Fruit fly (Drosophila melanogaster) whole organism, embryonic: Measurements from ENCODE around the gene mAChR-C.
A peak's percentile ranks its signal among the peaks of the same experiment; 100 is the strongest.

Experiments
- CG10274 ChIP-seq: fragments of 200-800 bp; sonication (Bioruptor generic); optimal IDR thresholded peaks from 3 replicates; lab custom pipeline; 2017; ENCODE audit warnings: missing biosample characterization, mild to moderate bottlenecking, missing genetic modification characterization
- CG10565 ChIP-seq: fragments of 200-800 bp; sonication (Bioruptor generic); optimal IDR thresholded peaks from 3 replicates; lab custom pipeline; 2016; ENCODE audit warnings: missing biosample characterization, mild to moderate bottlenecking, missing genetic modification characterization
- CG12659 ChIP-seq: fragments of 200-800 bp; sonication (Bioruptor generic); optimal IDR thresholded peaks from 3 replicates; lab custom pipeline; 2017; ENCODE audit warnings: mild to moderate bottlenecking, missing biosample characterization, missing genetic modification reagents, missing genetic modification characterization
- CG12942 ChIP-seq: fragments of 200-800 bp; sonication (Bioruptor generic); optimal IDR thresholded peaks from 3 replicates; lab custom pipeline; 2016; ENCODE audit warnings: missing biosample characterization, missing genetic modification characterization
- CG13894 ChIP-seq: fragments of 200-800 bp; sonication (Bioruptor generic); optimal IDR thresholded peaks from 3 replicates; lab custom pipeline; 2018; ENCODE audit warnings: missing biosample characterization, mild to moderate bottlenecking, missing genetic modification characterization, moderate library complexity
- CG14710 ChIP-seq: fragments of 200-800 bp; sonication (Bioruptor generic); optimal IDR thresholded peaks from 3 replicates; lab custom pipeline; 2019; ENCODE audit warnings: missing biosample characterization, mild to moderate bottlenecking, missing genetic modification characterization, moderate library complexity
- CG1792 ChIP-seq: fragments of 200-800 bp; sonication (Bioruptor generic); optimal IDR thresholded peaks from 2 replicates; lab custom pipeline; 2016; ENCODE audit warnings: missing biosample characterization, missing genetic modification characterization
- CG2199 ChIP-seq: fragments of 200-800 bp; sonication (Bioruptor generic); IDR thresholded peaks from 3 replicates; pipeline ENCODE4 v1.3.6; 2022; ENCODE audit warnings: missing biosample characterization, missing genetic modification characterization
- CG2678 ChIP-seq: fragments of 200-800 bp; sonication (Bioruptor generic); optimal IDR thresholded peaks from 3 replicates; lab custom pipeline; 2019; ENCODE audit warnings: missing biosample characterization, mild to moderate bottlenecking, missing genetic modification characterization, moderate library complexity
- CG2889 ChIP-seq: fragments of 200-800 bp; sonication (Bioruptor generic); IDR thresholded peaks from 3 replicates; pipeline ENCODE4 v1.3.6; 2022; ENCODE audit warnings: missing biosample characterization, missing genetic modification characterization
- CG34422 ChIP-seq: fragments of 200-800 bp; sonication (Bioruptor generic); IDR thresholded peaks from 3 replicates; pipeline ENCODE4 v1.3.6; 2022; ENCODE audit warnings: missing biosample characterization, missing genetic modification characterization
- CG4730 ChIP-seq: fragments of 200-800 bp; sonication (Bioruptor generic); IDR thresholded peaks from 2 replicates; pipeline ENCODE4 v1.3.6; 2022; ENCODE audit warnings: missing biosample characterization, missing genetic modification characterization
- CG5180 ChIP-seq: fragments of 200-800 bp; sonication (Bioruptor generic); optimal IDR thresholded peaks from 3 replicates; lab custom pipeline; 2017; ENCODE audit warnings: missing biosample characterization, missing genetic modification characterization, mild to moderate bottlenecking, moderate library complexity, missing genetic modification reagents
- CG6689 ChIP-seq: fragments of 200-800 bp; sonication (Bioruptor generic); IDR thresholded peaks from 2 replicates; pipeline ENCODE4 v1.3.6; 2022; ENCODE audit warnings: missing biosample characterization, missing genetic modification characterization
- CG7928 ChIP-seq: fragments of 200-800 bp; sonication (Bioruptor generic); optimal IDR thresholded peaks from 2 replicates; lab custom pipeline; 2017; ENCODE audit warnings: missing biosample characterization, mild to moderate bottlenecking, missing genetic modification characterization
- CG8281 ChIP-seq: fragments of 200-800 bp; sonication (Bioruptor generic); optimal IDR thresholded peaks from 2 replicates; lab custom pipeline; 2018; ENCODE audit warnings: missing biosample characterization, mild to moderate bottlenecking, missing genetic modification characterization, moderate library complexity
- CG8290 ChIP-seq, 3 experiments: fragments of 200-800 bp; sonication (Bioruptor generic); optimal IDR thresholded peaks; 2 replicates each; lab custom pipeline; 2016 to 2019; ENCODE audit warnings: missing biosample characterization in 3 of 3, missing genetic modification characterization in 3 of 3, mild to moderate bottlenecking in 2 of 3, moderate library complexity in 1 of 3
- CG8478 ChIP-seq: fragments of >200 bp; optimal IDR thresholded peaks from 2 replicates; lab custom pipeline; 2018
- CkIIα-i1 ChIP-seq: fragments of 200-800 bp; sonication (Bioruptor generic); IDR thresholded peaks from 2 replicates; pipeline ENCODE4 v1.3.6; 2022; ENCODE audit warnings: missing biosample characterization, missing genetic modification characterization
- Doc3 ChIP-seq: fragments of 200-800 bp; sonication (Bioruptor generic); IDR thresholded peaks from 3 replicates; pipeline ENCODE4 v1.3.6; 2022; ENCODE audit warnings: missing biosample characterization, missing genetic modification characterization; ENCODE audit not compliant: partially characterized antibody
- Fer3 ChIP-seq: fragments of 200-800 bp; sonication (Bioruptor generic); optimal IDR thresholded peaks from 2 replicates; lab custom pipeline; 2018; ENCODE audit warnings: missing biosample characterization, mild to moderate bottlenecking, missing genetic modification characterization, moderate library complexity
- Hsf ChIP-seq: fragments of 200-800 bp; sonication (Bioruptor generic); optimal IDR thresholded peaks from 3 replicates; lab custom pipeline; 2016; ENCODE audit warnings: missing biosample characterization, missing genetic modification characterization
- Myb ChIP-seq: fragments of 200-800 bp; sonication (Bioruptor generic); optimal IDR thresholded peaks from 2 replicates; lab custom pipeline; 2016; ENCODE audit warnings: missing biosample characterization, missing genetic modification characterization
- Pdp1 ChIP-seq, 2 experiments: fragments of 200-800 bp; sonication (Bioruptor generic); optimal IDR thresholded peaks; 3 replicates each; lab custom pipeline; 2016; ENCODE audit warnings: missing biosample characterization in 2 of 2, missing genetic modification characterization in 2 of 2, mild to moderate bottlenecking in 1 of 2, moderate library complexity in 1 of 2
- Spps ChIP-seq: fragments of 200-800 bp; sonication (Bioruptor generic); optimal IDR thresholded peaks from 2 replicates; lab custom pipeline; 2018; ENCODE audit warnings: missing biosample characterization, mild to moderate bottlenecking, missing genetic modification characterization
- aop ChIP-seq: fragments of 200-800 bp; sonication (Bioruptor generic); IDR thresholded peaks from 2 replicates; pipeline ENCODE4 v1.3.6; 2022; ENCODE audit warnings: missing biosample characterization, missing genetic modification characterization
- cato ChIP-seq: fragments of 200-800 bp; sonication (Bioruptor generic); optimal IDR thresholded peaks from 2 replicates; lab custom pipeline; 2016; ENCODE audit warnings: missing biosample characterization, missing genetic modification characterization, borderline replicate concordance
- cg ChIP-seq: fragments of 200-800 bp; sonication (Bioruptor generic); optimal IDR thresholded peaks from 3 replicates; lab custom pipeline; 2019; ENCODE audit warnings: missing biosample characterization, mild to moderate bottlenecking, missing genetic modification characterization, moderate library complexity
- chn ChIP-seq: fragments of 200-800 bp; sonication (Bioruptor generic); optimal IDR thresholded peaks from 2 replicates; lab custom pipeline; 2016; ENCODE audit warnings: missing biosample characterization, missing genetic modification characterization
- disco-r ChIP-seq: fragments of 200-800 bp; sonication (Bioruptor generic); optimal IDR thresholded peaks from 2 replicates; lab custom pipeline; 2016; ENCODE audit warnings: missing biosample characterization, missing genetic modification characterization
- ewg ChIP-seq: fragments of 200-800 bp; sonication (Bioruptor generic); optimal IDR thresholded peaks from 3 replicates; lab custom pipeline; 2017; ENCODE audit warnings: mild to moderate bottlenecking, missing biosample characterization, missing genetic modification reagents, missing genetic modification characterization
- fd96Cb ChIP-seq: fragments of 200-800 bp; sonication (Bioruptor generic); optimal IDR thresholded peaks from 2 replicates; lab custom pipeline; 2018; ENCODE audit warnings: missing biosample characterization, mild to moderate bottlenecking, missing genetic modification characterization, moderate library complexity
- gce ChIP-seq: fragments of 200-800 bp; sonication (Bioruptor generic); IDR thresholded peaks from 3 replicates; pipeline ENCODE4 v1.3.6; 2022; ENCODE audit warnings: missing biosample characterization, missing genetic modification characterization
- hkb ChIP-seq, 2 experiments: fragments of 200-800 bp in 1 of 2; fragments of >200 bp in 1 of 2; sonication (Bioruptor generic) in 1 of 2; IDR thresholded peaks in 1 of 2; optimal IDR thresholded peaks in 1 of 2; 2 replicates each; pipeline versions ENCODE4 v1.3.6 to Lab custom; 2017 to 2022; ENCODE audit warnings: missing biosample characterization in 1 of 2, missing genetic modification characterization in 1 of 2
- inv ChIP-seq: fragments of 200-800 bp; sonication (Bioruptor generic); IDR thresholded peaks from 2 replicates; pipeline ENCODE4 v1.3.6; 2022; ENCODE audit warnings: missing biosample characterization, missing genetic modification characterization; ENCODE audit not compliant: partially characterized antibody
- jigr1 ChIP-seq: fragments of 200-800 bp; sonication (Bioruptor generic); IDR thresholded peaks from 3 replicates; pipeline ENCODE4 v1.3.6; 2022; ENCODE audit warnings: missing biosample characterization, missing genetic modification characterization
- kni ChIP-seq: fragments of 200-800 bp; sonication (Bioruptor generic); optimal IDR thresholded peaks from 3 replicates; lab custom pipeline; 2017; ENCODE audit warnings: mild to moderate bottlenecking, missing biosample characterization, missing genetic modification reagents, missing genetic modification characterization
- luna ChIP-seq: fragments of 200-800 bp; sonication (Bioruptor generic); optimal IDR thresholded peaks from 2 replicates; lab custom pipeline; 2016; ENCODE audit warnings: missing biosample characterization, missing genetic modification characterization
- nau ChIP-seq: fragments of 200-800 bp; sonication (Bioruptor generic); optimal IDR thresholded peaks from 3 replicates; lab custom pipeline; 2017; ENCODE audit warnings: missing biosample characterization, mild to moderate bottlenecking, missing genetic modification characterization, missing genetic modification reagents
- nerfin-1 ChIP-seq: fragments of 200-800 bp; sonication (Bioruptor generic); optimal IDR thresholded peaks from 3 replicates; lab custom pipeline; 2019; ENCODE audit warnings: missing biosample characterization, mild to moderate bottlenecking, missing genetic modification characterization, moderate library complexity
- nerfin-2 ChIP-seq: fragments of 200-800 bp; sonication (Bioruptor generic); IDR thresholded peaks from 2 replicates; pipeline ENCODE4 v1.3.6; 2022; ENCODE audit warnings: missing biosample characterization, missing genetic modification characterization; ENCODE audit not compliant: partially characterized antibody
- otp ChIP-seq: fragments of 200-800 bp; sonication (Bioruptor generic); IDR thresholded peaks from 3 replicates; pipeline ENCODE4, ENCODE4 v1.3.6; 2022; ENCODE audit warnings: missing biosample characterization, missing genetic modification characterization
- pita ChIP-seq: fragments of 200-800 bp; sonication (Bioruptor generic); optimal IDR thresholded peaks from 2 replicates; lab custom pipeline; 2017; ENCODE audit warnings: missing biosample characterization, mild to moderate bottlenecking, missing genetic modification characterization
- pros ChIP-seq: fragments of 200-800 bp; sonication (Bioruptor generic); optimal IDR thresholded peaks from 3 replicates; lab custom pipeline; 2019; ENCODE audit warnings: missing biosample characterization, mild to moderate bottlenecking, missing genetic modification characterization, moderate library complexity
- run ChIP-seq: fragments of 200-800 bp; sonication (Bioruptor generic); optimal IDR thresholded peaks from 3 replicates; lab custom pipeline; 2018; ENCODE audit warnings: missing biosample characterization, mild to moderate bottlenecking, missing genetic modification characterization
- sqz ChIP-seq: fragments of 200-800 bp; sonication (Bioruptor generic); optimal IDR thresholded peaks from 3 replicates; lab custom pipeline; 2018; ENCODE audit warnings: missing biosample characterization, mild to moderate bottlenecking, missing genetic modification characterization
- yki ChIP-seq: fragments of >200 bp; optimal IDR thresholded peaks from 3 replicates; lab custom pipeline; 2018

The mAChR-C gene

DNA sequence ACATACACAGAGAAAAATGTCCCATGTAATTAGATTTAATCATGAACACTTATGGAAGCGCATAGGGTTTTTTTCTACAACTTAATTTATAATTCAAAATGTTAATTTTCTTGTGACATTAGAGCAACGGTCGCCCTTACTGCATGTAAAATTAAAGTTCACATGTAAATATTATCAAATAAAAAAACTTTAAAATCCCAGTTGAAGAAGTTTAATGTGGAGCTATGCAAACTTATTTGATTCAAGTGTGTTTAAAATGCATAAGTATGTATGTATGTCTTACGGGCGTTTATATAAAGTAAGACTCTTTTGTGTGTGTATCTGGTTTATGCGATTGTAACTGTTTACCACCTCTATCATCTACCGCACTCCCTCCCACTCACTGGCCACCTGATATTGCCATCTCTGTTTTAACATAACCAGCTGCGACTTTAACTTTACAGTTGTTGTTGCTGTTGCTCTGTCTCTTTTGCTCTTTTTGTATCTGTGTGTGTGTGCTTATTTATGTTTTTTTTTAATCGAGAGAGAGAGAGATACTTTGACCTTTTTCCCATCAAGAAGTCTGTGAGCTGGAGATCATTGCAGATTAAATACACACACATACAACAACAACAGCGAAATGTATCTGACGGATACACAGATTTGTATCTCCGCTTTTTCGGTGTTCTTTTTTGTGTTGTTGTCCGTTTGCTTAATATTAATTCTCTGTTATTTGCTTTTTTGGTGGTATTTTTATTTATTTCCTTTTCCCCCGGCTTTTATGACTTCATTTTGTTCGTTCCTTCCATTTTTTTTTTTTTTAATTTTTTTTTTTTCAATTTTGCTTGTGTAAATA is 23.1 kb upstream of the mAChR-C start (continued):
- TF ChIP-seq CG34422 (GFP tag; lab: Robert Waterston, UW) (0 out of 3 replicates have a peak, but pooled peaks have one; percentile 55), CG7928 (GFP tag; lab: Kevin White, UChicago) (no peak), run (peak; percentile 88), CG12659 (GFP tag; lab: Kevin White, UChicago) (peak; percentile 96), chn (GFP tag; lab: Kevin White, UChicago) (peak; percentile 82), cg (GFP tag; lab: Kevin White, UChicago) (peak; percentile 93), CG8281 (tag; lab: Kevin White, UChicago) (peak; percentile 87), nerfin-1 (peak; percentile 78), Fer3 (tag; lab: Kevin White, UChicago) (peak; percentile 74), ewg (peak; percentile 87), kni (GFP tag; lab: Kevin White, UChicago) (peak; percentile 78), CG10274 (GFP tag; lab: Kevin White, UChicago) (peak; percentile 33), CG8478 (no peak), CG5180 (GFP tag; lab: Kevin White, UChicago) (peak; percentile 51), CG2678 (peak; percentile 94), aop (GFP tag; lab: Robert Waterston, UW) (no peak), hkb (optimal IDR thresholded peaks at IDR 0.05; lab: Kevin White, UChicago) (no peak), hkb (GFP tag; IDR thresholded peaks at IDR 0.05; lab: Robert Waterston, UW) (peak; percentile 65), CG6689 (GFP tag; lab: Robert Waterston, UW) (peak; percentile 78), CG2889 (peak; percentile 75), yki (lab: Kevin White, UChicago) (no peak), CG2199 (GFP tag; lab: Robert Waterston, UW) (peak; percentile 86; the same call in 1 of the 3 replicates), disco-r (GFP tag; lab: Kevin White, UChicago) (peak; percentile 66), pita (GFP tag; lab: Kevin White, UChicago) (no peak), Doc3 (GFP tag; lab: Robert Waterston, UW) (no peak), Myb (GFP tag; lab: Kevin White, UChicago) (peak; percentile 50), fd96Cb (tag; lab: Kevin White, UChicago) (peak; percentile 84), CG14710 (peak; percentile 76), Pdp1 (GFP tag; optimal IDR thresholded peaks at IDR 0.05; lab: Kevin White, UChicago) (peak; percentile 82 to 84), CG12942 (GFP tag; lab: Kevin White, UChicago) (peak; percentile 74), CG10565 (GFP tag; lab: Kevin White, UChicago) (no peak), jigr1 (0 out of 3 replicates have a peak, but pooled peaks have one; percentile 27), Spps (peak; percentile 29), CG4730 (GFP tag; lab: Robert Waterston, UW) (peak; percentile 48; the same call in 1 of the 2 replicates), CkIIα-i1 (GFP tag; lab: Robert Waterston, UW) (no peak), sqz (GFP tag; lab: Kevin White, UChicago) (peak; percentile 93), luna (GFP tag; lab: Kevin White, UChicago) (no peak), pros (GFP tag; lab: Kevin White, UChicago) (peak; percentile 89), inv (no peak), nau (peak; percentile 73), gce (GFP tag; lab: Robert Waterston, UW) (peak; percentile 33; the same call in 1 of the 3 replicates), Hsf (GFP tag; lab: Kevin White, UChicago) (peak; percentile 88), CG13894 (tag; lab: Kevin White, UChicago) (peak; percentile 57), nerfin-2 (GFP tag; lab: Robert Waterston, UW) (no peak), otp (GFP tag; lab: Robert Waterston, UW) (0 out of 3 replicates have a peak, but pooled peaks have one; percentile 18), CG1792 (peak; percentile 25), CG8290 (GFP tag; optimal IDR thresholded peaks at IDR 0.05; lab: Kevin White, UChicago) (peak; percentile 60), CG8290 (tag; optimal IDR thresholded peaks at IDR 0.05; lab: Kevin White, UChicago) (peak; percentile 8 to 42), cato (GFP tag; lab: Kevin White, UChicago) (peak; percentile 48)
